Worm (Caenorhabditis elegans): ENCODE measurements around the gene myo-2.

myo-2 gene

ce11 chrX:12447639-12448038, 20.2 kb upstream of the myo-2 start:
- 0 out of 2 replicates have a peak, but pooled peaks have one; percentile 74 for TF ChIP-seq F37B4.10 (GFP tag; IDR thresholded peaks at IDR 0.05)
- 0 out of 2 replicates have a peak, but pooled peaks have one; percentile 28 for TF ChIP-seq ztf-6 (GFP tag; IDR thresholded peaks at IDR 0.05)
- TF ChIP-seq egrh-3 (GFP tag; IDR thresholded peaks at IDR 0.05): peak; percentile 12; the same call in 1 of the 2 replicates

ce11 chrX:12449262-12449942, 18.5 kb upstream of the myo-2 start, which contains the start of gene T18D3.6:
Gene T18D3.6 (plus strand): TSS chrX:12449892.
- TF ChIP-seq dpff-1 (tag; optimal IDR thresholded peaks at IDR 0.05) (no peak), cebp-1 (GFP tag; IDR thresholded peaks at IDR 0.05) (no peak), cebp-1 (tag; optimal IDR thresholded peaks at IDR 0.05) (peak; percentile 21), zfh-2 (GFP tag; conservative IDR thresholded peaks at IDR 0.05) (peak; percentile 90), nhr-80 (tag; optimal IDR thresholded peaks at IDR 0.05) (peak; percentile 72), dox-1 (GFP tag; IDR thresholded peaks at IDR 0.05) (no peak), mcd-1 (GFP tag; IDR thresholded peaks at IDR 0.05) (peak; percentile 52)

- no peak for TF ChIP-seq F10E7.11 (tag; optimal IDR thresholded peaks at IDR 0.05)
- peak; percentile 58 for TF ChIP-seq nhr-80 (tag; optimal IDR thresholded peaks at IDR 0.05)
- no peak for TF ChIP-seq B0019.2 (GFP tag; conservative IDR thresholded peaks at IDR 0.05)
Observed at ce11 chrX:12451258-12451657, 16.6 kb upstream of the myo-2 start.

- TF ChIP-seq ztf-18 (tag; optimal IDR thresholded peaks at IDR 0.05) (peak; percentile 62), K11D2.4 (GFP tag; IDR thresholded peaks at IDR 0.05) (peak; percentile 56), snpc-4 (GFP tag; optimal IDR thresholded peaks at IDR 0.05) (peak; percentile 9), snpc-4 (tag; optimal IDR thresholded peaks at IDR 0.05) (peak in 1 of 4 experiments; percentile 29), ccch-3 (GFP tag; optimal IDR thresholded peaks at IDR 0.05) (no peak), zim-3 (tag; optimal IDR thresholded peaks at IDR 0.05) (no peak), cebp-1 (GFP tag; IDR thresholded peaks at IDR 0.05) (no peak), cebp-1 (tag; optimal IDR thresholded peaks at IDR 0.05) (peak; percentile 71), tlf-1 (GFP tag; optimal IDR thresholded peaks at IDR 0.05) (no peak), lin-26 (GFP tag; IDR thresholded peaks at IDR 0.05) (peak; percentile 62; the same call in 1 of the 2 replicates), nhr-80 (tag; optimal IDR thresholded peaks at IDR 0.05) (peak; percentile 44), F10E7.11 (tag; optimal IDR thresholded peaks at IDR 0.05) (no peak), let-607 (tag; optimal IDR thresholded peaks at IDR 0.05) (peak; percentile 56 to 62), lin-54 (GFP tag; optimal IDR thresholded peaks at IDR 0.05) (peak; percentile 29), mcd-1 (GFP tag; IDR thresholded peaks at IDR 0.05) (peak; percentile 69), rcor-1 (GFP tag; IDR thresholded peaks at IDR 0.05) (peak; percentile 41; the same call in 1 of the 2 replicates), B0261.1 (tag; optimal IDR thresholded peaks at IDR 0.05) (peak; percentile 11), madf-6 (GFP tag; IDR thresholded peaks at IDR 0.05) (0 out of 2 replicates have a peak, but pooled peaks have one; percentile 16), nfya-2 (GFP tag; IDR thresholded peaks at IDR 0.05) (no peak), lir-1 (GFP tag; conservative IDR thresholded peaks at IDR 0.05) (0 out of 2 replicates have a peak, but pooled peaks have one; percentile 20), chd-7 (tag; optimal IDR thresholded peaks at IDR 0.05) (peak; percentile 53), F37B4.10 (GFP tag; IDR thresholded peaks at IDR 0.05) (no peak), C06A6.2 (GFP tag; conservative IDR thresholded peaks at IDR 0.05) (no peak), lin-35 (GFP tag; optimal IDR thresholded peaks at IDR 0.05) (peak in 1 of 3 experiments; percentile 24), B0336.3 (GFP tag; IDR thresholded peaks at IDR 0.05) (peak; percentile 58; the same call in 1 of the 2 replicates), ztf-25 (GFP tag; IDR thresholded peaks at IDR 0.05) (no peak), nfya-1 (tag; optimal IDR thresholded peaks at IDR 0.05; ENCODE audit: borderline replicate concordance, insufficient read depth) (no peak), T26A5.8 (tag; optimal IDR thresholded peaks at IDR 0.05) (no peak), ztf-26 (tag; optimal IDR thresholded peaks at IDR 0.05) (peak; percentile 25), ets-4 (GFP tag; optimal IDR thresholded peaks at IDR 0.05) (peak; percentile 13), ceh-27 (GFP tag; optimal IDR thresholded peaks at IDR 0.05) (peak; percentile 61), zfh-2 (GFP tag; conservative IDR thresholded peaks at IDR 0.05) (peak; percentile 97), hmg-1.2 (GFP tag; IDR thresholded peaks at IDR 0.05) (peak; percentile 34; the same call in 1 of the 2 replicates), ztf-6 (GFP tag; IDR thresholded peaks at IDR 0.05) (0 out of 2 replicates have a peak, but pooled peaks have one; percentile 15), F57C9.4 (tag; optimal IDR thresholded peaks at IDR 0.05) (no peak), D2030.7 (GFP tag; IDR thresholded peaks at IDR 0.05) (no peak)
Observed at ce11 chrX:12452143-12452570, 15.7 kb upstream of the myo-2 start.

Measured in whole organism, young adult.